Fruit fly (Drosophila melanogaster): ENCODE data around the gene Lkr.

Lkr gene

dm6 chr3L:5577250-5578138 is 48.4 kb upstream of the Lkr start, which contains the start of gene Msr-110 (continued):
- TF ChIP-seq CG17568 (GFP tag; optimal IDR thresholded peaks at IDR 0.05) (peak; percentile 76), chif (GFP tag; optimal IDR thresholded peaks at IDR 0.05) (peak; percentile 49 to 79), phol (tag; optimal IDR thresholded peaks at IDR 0.05) (peak; percentile 91), CG4404 (GFP tag; IDR thresholded peaks at IDR 0.05) (peak; percentile 77), CG6791 (GFP tag; IDR thresholded peaks at IDR 0.05; ENCODE audit: partially characterized antibody) (no peak), CG10979 (tag; optimal IDR thresholded peaks at IDR 0.05) (peak; percentile 79), chn (GFP tag; optimal IDR thresholded peaks at IDR 0.05) (peak; percentile 53), Sry-β (GFP tag; optimal IDR thresholded peaks at IDR 0.05) (peak; percentile 6), CG10274 (GFP tag; optimal IDR thresholded peaks at IDR 0.05) (peak; percentile 96), CG13123 (GFP tag; optimal IDR thresholded peaks at IDR 0.05) (no peak), CG17829 (tag; optimal IDR thresholded peaks at IDR 0.05) (peak; percentile 83), cato (GFP tag; optimal IDR thresholded peaks at IDR 0.05; ENCODE audit: borderline replicate concordance) (peak; percentile 66), ftz-f1 (GFP tag; optimal IDR thresholded peaks at IDR 0.05) (no peak), usp (GFP tag; optimal IDR thresholded peaks at IDR 0.05) (no peak), pzg (GFP tag; optimal IDR thresholded peaks at IDR 0.05) (no peak), Six4 (GFP tag; optimal IDR thresholded peaks at IDR 0.05) (peak; percentile 75), CG18599 (GFP tag; optimal IDR thresholded peaks at IDR 0.05) (peak; percentile 92), bigmax (GFP tag; optimal IDR thresholded peaks at IDR 0.05) (no peak), CG10209 (GFP tag; optimal IDR thresholded peaks at IDR 0.05) (peak; percentile 86), odd (GFP tag; optimal IDR thresholded peaks at IDR 0.05) (peak; percentile 79), CG9932 (GFP tag; IDR thresholded peaks at IDR 0.05) (peak; percentile 95), scrt (GFP tag; optimal IDR thresholded peaks at IDR 0.05) (peak; percentile 80), H2.0 (GFP tag; IDR thresholded peaks at IDR 0.05) (peak; percentile 72), bowl (GFP tag; IDR thresholded peaks at IDR 0.05) (peak; percentile 72), gsb-n (tag; optimal IDR thresholded peaks at IDR 0.05) (peak; percentile 77), MESR4 (GFP tag; optimal IDR thresholded peaks at IDR 0.05) (no peak), CG30020 (tag; optimal IDR thresholded peaks at IDR 0.05) (peak; percentile 43), trem (tag; optimal IDR thresholded peaks at IDR 0.05) (peak; percentile 67), GATAe (GFP tag; conservative IDR thresholded peaks at IDR 0.05) (peak; percentile 69; the same call in 1 of the 2 replicates), CG18764 (GFP tag; optimal IDR thresholded peaks at IDR 0.05) (peak; percentile 71), MBD-R2 (GFP tag; IDR thresholded peaks at IDR 0.05) (peak; percentile 87), CG31224 (GFP tag; IDR thresholded peaks at IDR 0.05) (peak; percentile 72; the same call in 1 of the 2 replicates), CG9817 (tag; optimal IDR thresholded peaks at IDR 0.05) (peak; percentile 91), ap (GFP tag; IDR thresholded peaks at IDR 0.05) (peak; percentile 65), CG4360 (GFP tag; IDR thresholded peaks at IDR 0.05) (no peak), pan (optimal IDR thresholded peaks at IDR 0.05) (no peak), pan (GFP tag; optimal IDR thresholded peaks at IDR 0.05 in 1 of 2, IDR thresholded peaks at IDR 0.05 in 1 of 2) (peak in 1 of 2 experiments; percentile 90), CG2199 (GFP tag; IDR thresholded peaks at IDR 0.05) (no peak; the same call in 2 of the 3 replicates), CG7745 (tag; optimal IDR thresholded peaks at IDR 0.05) (no peak), CG10462 (GFP tag; optimal IDR thresholded peaks at IDR 0.05) (peak; percentile 64), Antp (GFP tag; optimal IDR thresholded peaks at IDR 0.05) (peak; percentile 71), ara (GFP tag; IDR thresholded peaks at IDR 0.05) (peak; percentile 66), disco-r (GFP tag; optimal IDR thresholded peaks at IDR 0.05) (peak; percentile 45), Fer2 (tag; optimal IDR thresholded peaks at IDR 0.05) (peak; percentile 89), abd-A (tag; optimal IDR thresholded peaks at IDR 0.05) (peak; percentile 77), CG17359 (tag; optimal IDR thresholded peaks at IDR 0.05) (peak; percentile 94), Myb (GFP tag; optimal IDR thresholded peaks at IDR 0.05) (peak; percentile 56), Vsx1 (GFP tag; optimal IDR thresholded peaks at IDR 0.05) (peak; percentile 75)

Data from whole organism, embryonic.